Worm (Caenorhabditis elegans) whole organism, L3 larva: Measurements from ENCODE around the gene Y37E11AM.3.

Experiments
- R02D3.7 ChIP-seq: fragments of 150-350 bp; optimal IDR thresholded peaks from 2 replicates; lab custom pipeline; 2014; ENCODE audit warnings: missing biosample characterization, missing genetic modification characterization
- ZK546.5 ChIP-seq: sonication (generic microtip); optimal IDR thresholded peaks from 2 replicates; lab custom pipeline; 2017; ENCODE audit warnings: missing biosample characterization, missing genetic modification characterization
- aly-2 ChIP-seq: fragments of 150-350 bp; optimal IDR thresholded peaks from 2 replicates; lab custom pipeline; 2014; ENCODE audit warnings: missing biosample characterization, missing genetic modification characterization
- ama-1 ChIP-seq: fragments of 150-350 bp; optimal IDR thresholded peaks from 2 replicates; lab custom pipeline; 2018
- ceh-16 ChIP-seq: sonication (generic microtip); optimal IDR thresholded peaks from 2 replicates; lab custom pipeline; 2017; ENCODE audit warnings: missing biosample characterization, missing genetic modification characterization
- ceh-28 ChIP-seq: fragments of 150-350 bp; optimal IDR thresholded peaks from 2 replicates; lab custom pipeline; 2014; ENCODE audit warnings: missing biosample characterization, missing genetic modification reagents, missing genetic modification characterization
- ceh-82 ChIP-seq: fragments of 150-350 bp; optimal IDR thresholded peaks from 2 replicates; lab custom pipeline; 2014; ENCODE audit warnings: missing biosample characterization, missing genetic modification characterization
- ceh-9 ChIP-seq: sonication (generic microtip); optimal IDR thresholded peaks from 2 replicates; lab custom pipeline; 2018; ENCODE audit warnings: missing biosample characterization, missing genetic modification characterization
- egl-27 ChIP-seq: sonication (generic microtip); optimal IDR thresholded peaks from 4 replicates; lab custom pipeline; 2017; ENCODE audit warnings: missing biosample characterization, missing genetic modification reagents, missing genetic modification characterization
- egl-5 ChIP-seq: fragments of 150-350 bp; optimal IDR thresholded peaks from 2 replicates; lab custom pipeline; 2017; ENCODE audit warnings: missing biosample characterization, missing genetic modification reagents, missing genetic modification characterization, inconsistent platforms
- elt-2 ChIP-seq: sonication (generic microtip); optimal IDR thresholded peaks from 2 replicates; lab custom pipeline; 2016; ENCODE audit warnings: missing genetic modification reagents, mild to moderate bottlenecking, missing genetic modification characterization, missing compliant biosample characterization
- elt-3 ChIP-seq, 3 experiments: fragments of 150-350 bp in 1 of 3; sonication (generic microtip) in 2 of 3; optimal IDR thresholded peaks; 2 replicates in 2 of 3; 4 replicates in 1 of 3; lab custom pipeline; 2014 to 2017; ENCODE audit warnings: missing biosample characterization in 3 of 3, missing genetic modification characterization in 3 of 3
- fkh-10 ChIP-seq: sonication (generic microtip); optimal IDR thresholded peaks from 2 replicates; lab custom pipeline; 2017; ENCODE audit warnings: missing biosample characterization, missing genetic modification reagents, missing genetic modification characterization
- fos-1 ChIP-seq: fragments of 150-350 bp; optimal IDR thresholded peaks from 2 replicates; lab custom pipeline; 2014; ENCODE audit warnings: missing biosample characterization, missing genetic modification characterization
- hmg-11 ChIP-seq: sonication (generic microtip); optimal IDR thresholded peaks from 2 replicates; lab custom pipeline; 2016; ENCODE audit warnings: missing genetic modification characterization, missing compliant biosample characterization
- lin-15B ChIP-seq: fragments of 150-350 bp; optimal IDR thresholded peaks from 2 replicates; lab custom pipeline; 2014; ENCODE audit warnings: missing biosample characterization, missing genetic modification characterization
- lin-39 ChIP-seq: fragments of 150-350 bp; optimal IDR thresholded peaks from 2 replicates; lab custom pipeline; 2018; ENCODE audit warnings: missing biosample characterization, missing genetic modification reagents, missing genetic modification characterization
- mdl-1 ChIP-seq: fragments of 150-350 bp; optimal IDR thresholded peaks from 2 replicates; lab custom pipeline; 2014; ENCODE audit warnings: missing biosample characterization, missing genetic modification characterization
- mml-1 ChIP-seq: fragments of 150-350 bp; sonication (generic microtip); optimal IDR thresholded peaks from 3 replicates; lab custom pipeline; 2014; ENCODE audit warnings: missing biosample characterization, missing genetic modification characterization
- nfya-1 ChIP-seq: sonication (generic microtip); optimal IDR thresholded peaks from 2 replicates; lab custom pipeline; 2017; ENCODE audit warnings: missing genetic modification characterization, mild to moderate bottlenecking, missing compliant biosample characterization, antibody characterized with exemption, moderate library complexity; ENCODE audit not compliant: insufficient read depth
- nhr-11 ChIP-seq: fragments of 150-350 bp; optimal IDR thresholded peaks from 2 replicates; lab custom pipeline; 2014; ENCODE audit warnings: missing biosample characterization, missing genetic modification characterization
- nhr-12 ChIP-seq: fragments of 150-350 bp; optimal IDR thresholded peaks from 2 replicates; lab custom pipeline; 2014; ENCODE audit warnings: missing biosample characterization, missing genetic modification characterization
- nhr-43 ChIP-seq: sonication (generic microtip); optimal IDR thresholded peaks from 2 replicates; lab custom pipeline; 2016; ENCODE audit warnings: mild to moderate bottlenecking, missing genetic modification characterization, missing compliant biosample characterization; ENCODE audit not compliant: poor library complexity, severe bottlenecking
- nhr-67 ChIP-seq: fragments of 150-350 bp; optimal IDR thresholded peaks from 2 replicates; lab custom pipeline; 2014; ENCODE audit warnings: missing biosample characterization, missing genetic modification characterization
- nhr-76 ChIP-seq: fragments of 150-350 bp; sonication (generic microtip); optimal IDR thresholded peaks from 5 replicates; lab custom pipeline; 2014; ENCODE audit warnings: missing biosample characterization, missing genetic modification characterization
- nhr-77 ChIP-seq: fragments of 150-350 bp; optimal IDR thresholded peaks from 2 replicates; lab custom pipeline; 2014; ENCODE audit warnings: missing biosample characterization, missing genetic modification characterization
- sea-2 ChIP-seq: fragments of 150-350 bp; sonication (generic microtip); optimal IDR thresholded peaks from 4 replicates; lab custom pipeline; 2014; ENCODE audit warnings: missing biosample characterization, missing genetic modification reagents, missing genetic modification characterization
- skn-1 ChIP-seq: fragments of 150-350 bp; optimal IDR thresholded peaks from 2 replicates; lab custom pipeline; 2014; ENCODE audit warnings: missing biosample characterization, missing genetic modification characterization
- snpc-4 ChIP-seq: fragments of 150-350 bp; optimal IDR thresholded peaks from 2 replicates; lab custom pipeline; 2014; ENCODE audit warnings: missing biosample characterization, missing genetic modification characterization
- unc-39 ChIP-seq: sonication (generic microtip); optimal IDR thresholded peaks from 4 replicates; lab custom pipeline; 2017; ENCODE audit warnings: missing biosample characterization, missing genetic modification characterization
- unc-62 ChIP-seq: fragments of 150-350 bp; sonication (generic microtip); optimal IDR thresholded peaks from 4 replicates; lab custom pipeline; 2014; ENCODE audit warnings: missing biosample characterization, missing genetic modification reagents, missing genetic modification characterization
- zag-1 ChIP-seq: fragments of 150-350 bp; optimal IDR thresholded peaks from 2 replicates; lab custom pipeline; 2014; ENCODE audit warnings: missing biosample characterization, missing genetic modification characterization
- ztf-11 ChIP-seq: fragments of 150-350 bp; optimal IDR thresholded peaks from 2 replicates; lab custom pipeline; 2014; ENCODE audit warnings: missing biosample characterization, missing genetic modification characterization
- ztf-4 ChIP-seq: fragments of 150-350 bp; optimal IDR thresholded peaks from 2 replicates; lab custom pipeline; 2014; ENCODE audit warnings: missing biosample characterization, missing genetic modification characterization

The Y37E11AM.3 gene

ce11 chrIV:3688050-3688449 lies 30.9 kb downstream of the Y37E11AM.3 start:
- no peak for TF ChIP-seq sea-2 (GFP tag; lab: Kevin White, UChicago)
- no peak for TF ChIP-seq R02D3.7 (tag; lab: Kevin White, UChicago)
- TF ChIP-seq zag-1 (tag; lab: Kevin White, UChicago) = no peak
- no peak for TF ChIP-seq aly-2
- TF ChIP-seq nhr-43 (tag; lab: Kevin White, UChicago) = no peak
- no peak for TF ChIP-seq skn-1 (tag; lab: Kevin White, UChicago)
- no peak for TF ChIP-seq unc-62 (GFP tag; lab: Kevin White, UChicago)
- no peak for TF ChIP-seq nfya-1 (tag; lab: Kevin White, UChicago)
- no peak for TF ChIP-seq fkh-10 (GFP tag; lab: Kevin White, UChicago)
- no peak for TF ChIP-seq ceh-28
- no peak for TF ChIP-seq unc-39 (tag; lab: Kevin White, UChicago)
- TF ChIP-seq ztf-11 = no peak
- TF ChIP-seq ceh-9 (tag; lab: Kevin White, UChicago) = no peak
- no peak for TF ChIP-seq fos-1
- TF ChIP-seq hmg-11 = no peak
- TF ChIP-seq, all 47 proteins: peak for 0

ce11 chrIV:3686765-3687164 lies 32.2 kb downstream of the Y37E11AM.3 start, which contains the start of gene map-1:
Gene map-1, minus strand, starts transcription at chrIV:3686865.
- no peak for TF ChIP-seq sea-2 (GFP tag; lab: Kevin White, UChicago)
- no peak for TF ChIP-seq fkh-10 (GFP tag; lab: Kevin White, UChicago)
- no peak for TF ChIP-seq ZK546.5 (tag; lab: Kevin White, UChicago)
- TF ChIP-seq ztf-11 = no peak
- no peak for TF ChIP-seq ama-1 (lab: Kevin White, UChicago)
- no peak for TF ChIP-seq elt-3 (tag; optimal IDR thresholded peaks at IDR 0.05; lab: Kevin White, UChicago)

ce11 chrIV:3686260-3686659 lies 32.7 kb downstream of the Y37E11AM.3 start:
- TF ChIP-seq ztf-11 (no peak), elt-3 (tag; optimal IDR thresholded peaks at IDR 0.05; lab: Kevin White, UChicago) (no peak), nhr-11 (no peak), ceh-28 (no peak), skn-1 (tag; lab: Kevin White, UChicago) (no peak)

ce11 chrIV:3681763-3682162 lies 37.2 kb downstream of the Y37E11AM.3 start:
- no peak for TF ChIP-seq egl-5 (tag; lab: Kevin White, UChicago)
- no peak for TF ChIP-seq egl-27
- TF ChIP-seq ztf-4 (tag; lab: Kevin White, UChicago) = no peak
- TF ChIP-seq lin-15B (tag; lab: Kevin White, UChicago) = no peak
- no peak for TF ChIP-seq fos-1
- TF ChIP-seq mdl-1 (tag; lab: Kevin White, UChicago) = no peak
- TF ChIP-seq nhr-77 (tag; lab: Kevin White, UChicago) = no peak
- TF ChIP-seq ztf-11 = no peak
- no peak for TF ChIP-seq unc-39 (tag; lab: Kevin White, UChicago)
- TF ChIP-seq fkh-10 (GFP tag; lab: Kevin White, UChicago) = no peak
- TF ChIP-seq ZK546.5 (tag; lab: Kevin White, UChicago) = no peak
- TF ChIP-seq aly-2 = no peak

- TF ChIP-seq snpc-4 (no peak), zag-1 (tag; lab: Kevin White, UChicago) (no peak), unc-62 (GFP tag; lab: Kevin White, UChicago) (no peak), sea-2 (GFP tag; lab: Kevin White, UChicago) (no peak), egl-5 (tag; lab: Kevin White, UChicago) (no peak), egl-27 (no peak), elt-2 (no peak), R02D3.7 (tag; lab: Kevin White, UChicago) (no peak), lin-39 (no peak), fos-1 (no peak), nhr-43 (tag; lab: Kevin White, UChicago) (no peak), ceh-82 (no peak), ceh-16 (tag; lab: Kevin White, UChicago) (no peak)
Observed at ce11 chrIV:3668603-3669002, 50.4 kb downstream of the Y37E11AM.3 start, which contains the start of gene fmil-1. Gene fmil-1, minus strand, starts transcription at chrIV:3668703.

- TF ChIP-seq nhr-76 (tag; lab: Kevin White, UChicago) (no peak), nhr-12 (tag; lab: Kevin White, UChicago) (no peak), mml-1 (no peak), nhr-67 (tag; lab: Kevin White, UChicago) (no peak), zag-1 (tag; lab: Kevin White, UChicago) (no peak), fkh-10 (GFP tag; lab: Kevin White, UChicago) (peak; percentile 29)
Observed at ce11 chrIV:3667796-3668195, 51.2 kb downstream of the Y37E11AM.3 start.
